Fruit fly (Drosophila melanogaster) whole organism, embryonic: Measurements from ENCODE around the gene Bcat.

ENCODE experiments used
- Blimp-1 ChIP-seq: fragments of 200-800 bp; sonication (Bioruptor generic); optimal IDR thresholded peaks from 3 replicates; lab custom pipeline; 2018; ENCODE audit warnings: missing biosample characterization, missing genetic modification characterization, mild to moderate bottlenecking, moderate library complexity, missing genetic modification reagents
- CG10431 ChIP-seq: fragments of 200-800 bp; sonication (Bioruptor generic); optimal IDR thresholded peaks from 3 replicates; lab custom pipeline; 2018; ENCODE audit warnings: missing biosample characterization, mild to moderate bottlenecking, missing genetic modification characterization
- CG13424 ChIP-seq: fragments of 200-800 bp; sonication (Bioruptor generic); optimal IDR thresholded peaks from 2 replicates; lab custom pipeline; 2019; ENCODE audit warnings: missing biosample characterization, mild to moderate bottlenecking, missing genetic modification characterization, moderate library complexity
- CG1602 ChIP-seq: fragments of 200-800 bp; sonication (Bioruptor generic); optimal IDR thresholded peaks from 3 replicates; lab custom pipeline; 2016; ENCODE audit warnings: missing biosample characterization, missing genetic modification characterization
- CG16813 ChIP-seq: fragments of 200-800 bp; sonication (Bioruptor generic); IDR thresholded peaks from 3 replicates; pipeline ENCODE4 v1.3.6; 2022; ENCODE audit warnings: missing biosample characterization, missing genetic modification characterization; ENCODE audit not compliant: partially characterized antibody
- CG16815 ChIP-seq: fragments of 200-800 bp; sonication (Bioruptor generic); optimal IDR thresholded peaks from 3 replicates; lab custom pipeline; 2017; ENCODE audit warnings: missing biosample characterization, mild to moderate bottlenecking, missing genetic modification characterization
- CG31441 ChIP-seq: fragments of 200-800 bp; sonication (Bioruptor generic); IDR thresholded peaks from 2 replicates; pipeline ENCODE4 v1.3.6; 2022; ENCODE audit warnings: missing biosample characterization, missing genetic modification characterization
- CG34224 ChIP-seq: fragments of 200-800 bp; sonication (Bioruptor generic); IDR thresholded peaks from 3 replicates; pipeline ENCODE4 v1.3.6; 2022; ENCODE audit warnings: missing biosample characterization, missing genetic modification characterization; ENCODE audit not compliant: partially characterized antibody
- CG4360 ChIP-seq: fragments of 200-800 bp; sonication (Bioruptor generic); IDR thresholded peaks from 2 replicates; pipeline ENCODE4 v1.3.6; 2022; ENCODE audit warnings: missing biosample characterization, missing genetic modification characterization
- CG4617 ChIP-seq: fragments of 200-800 bp; sonication (Bioruptor generic); optimal IDR thresholded peaks from 3 replicates; lab custom pipeline; 2016; ENCODE audit warnings: missing biosample characterization, missing genetic modification characterization, borderline replicate concordance
- CG4820 ChIP-seq: fragments of 200-800 bp; sonication (Bioruptor generic); optimal IDR thresholded peaks from 3 replicates; lab custom pipeline; 2016; ENCODE audit warnings: missing biosample characterization, missing genetic modification characterization
- CG6175 ChIP-seq: fragments of 200-800 bp; sonication (Bioruptor generic); IDR thresholded peaks from 3 replicates; pipeline ENCODE4 v1.3.6; 2022; ENCODE audit warnings: missing biosample characterization, missing genetic modification characterization
- CG7271 ChIP-seq: fragments of 200-800 bp; sonication (Bioruptor generic); optimal IDR thresholded peaks from 2 replicates; lab custom pipeline; 2018; ENCODE audit warnings: missing biosample characterization, mild to moderate bottlenecking, missing genetic modification characterization, moderate library complexity
- Chrac-16 ChIP-seq: fragments of 200-800 bp; sonication (Bioruptor generic); optimal IDR thresholded peaks from 3 replicates; lab custom pipeline; 2016; ENCODE audit warnings: missing biosample characterization, missing genetic modification characterization
- Dad ChIP-seq: fragments of 200-800 bp; sonication (Bioruptor generic); optimal IDR thresholded peaks from 3 replicates; lab custom pipeline; 2016; ENCODE audit warnings: missing biosample characterization, missing genetic modification characterization
- Dfd ChIP-seq, 2 experiments: fragments of >200 bp; optimal IDR thresholded peaks; 2 replicates each; lab custom pipeline; 2017; ENCODE audit warnings: missing biosample characterization in 2 of 2, missing genetic modification characterization in 2 of 2
- Dref ChIP-seq: fragments of 200-800 bp; sonication (Bioruptor generic); IDR thresholded peaks from 2 replicates; pipeline ENCODE4 v1.3.6; 2022; ENCODE audit warnings: missing biosample characterization, missing genetic modification characterization
- Fer1 ChIP-seq: fragments of 200-800 bp; sonication (Bioruptor generic); optimal IDR thresholded peaks from 2 replicates; lab custom pipeline; 2017; ENCODE audit warnings: missing biosample characterization, mild to moderate bottlenecking, missing genetic modification characterization
- HHEX ChIP-seq: fragments of 200-800 bp; sonication (Bioruptor generic); optimal IDR thresholded peaks from 3 replicates; lab custom pipeline; 2017; ENCODE audit warnings: missing biosample characterization, mild to moderate bottlenecking, missing genetic modification characterization, missing genetic modification reagents
- HLH3B ChIP-seq: fragments of 200-800 bp; sonication (Bioruptor generic); IDR thresholded peaks from 2 replicates; pipeline ENCODE4 v1.3.6; 2022; ENCODE audit warnings: missing biosample characterization, missing genetic modification characterization
- Hmr ChIP-seq: fragments of 200-800 bp; sonication (Bioruptor generic); optimal IDR thresholded peaks from 3 replicates; lab custom pipeline; 2017; ENCODE audit warnings: mild to moderate bottlenecking, missing biosample characterization, missing genetic modification reagents, missing genetic modification characterization
- Hr51 ChIP-seq, 2 experiments: fragments of 200-800 bp; sonication (Bioruptor generic); optimal IDR thresholded peaks; 2 replicates in 1 of 2; 3 replicates in 1 of 2; lab custom pipeline; 2016 to 2018; ENCODE audit warnings: missing biosample characterization in 2 of 2, missing genetic modification characterization in 2 of 2, mild to moderate bottlenecking in 1 of 2, moderate library complexity in 1 of 2
- Hsf ChIP-seq: fragments of 200-800 bp; sonication (Bioruptor generic); optimal IDR thresholded peaks from 3 replicates; lab custom pipeline; 2016; ENCODE audit warnings: missing biosample characterization, missing genetic modification characterization
- Jarid2 ChIP-seq: fragments of 200-800 bp; sonication (Bioruptor generic); optimal IDR thresholded peaks from 3 replicates; lab custom pipeline; 2017; ENCODE audit warnings: mild to moderate bottlenecking, missing biosample characterization, missing genetic modification reagents, missing genetic modification characterization
- Lpt ChIP-seq: fragments of >200 bp; optimal IDR thresholded peaks from 2 replicates; lab custom pipeline; 2018; ENCODE audit warnings: missing biosample characterization, missing genetic modification characterization
- Nf-YC ChIP-seq: fragments of 200-800 bp; optimal IDR thresholded peaks from 3 replicates; lab custom pipeline; 2019; ENCODE audit warnings: missing biosample characterization, mild to moderate bottlenecking, missing genetic modification characterization, moderate library complexity
- PHDP ChIP-seq: fragments of 200-800 bp; sonication (Bioruptor generic); optimal IDR thresholded peaks from 3 replicates; lab custom pipeline; 2018; ENCODE audit warnings: missing biosample characterization, mild to moderate bottlenecking, missing genetic modification characterization, moderate library complexity
- Spps ChIP-seq: fragments of 200-800 bp; sonication (Bioruptor generic); optimal IDR thresholded peaks from 2 replicates; lab custom pipeline; 2018; ENCODE audit warnings: missing biosample characterization, mild to moderate bottlenecking, missing genetic modification characterization
- Trl ChIP-seq, 3 experiments: fragments of >200 bp in 2 of 3; fragments of 200-800 bp in 1 of 3; sonication (Bioruptor generic) in 1 of 3; optimal IDR thresholded peaks; 2 replicates in 1 of 3; 3 replicates in 2 of 3; lab custom pipeline; 2016 to 2017; ENCODE audit warnings: missing biosample characterization in 1 of 3, missing genetic modification characterization in 1 of 3
- Usf ChIP-seq: fragments of 200-800 bp; sonication (Bioruptor generic); optimal IDR thresholded peaks from 2 replicates; lab custom pipeline; 2017; ENCODE audit warnings: missing genotype, missing biosample characterization, missing genetic modification characterization
- chinmo ChIP-seq: fragments of 200-800 bp; sonication (Bioruptor generic); IDR thresholded peaks from 4 replicates; pipeline ENCODE4 v1.3.6; 2022; ENCODE audit warnings: missing biosample characterization, missing genetic modification characterization; ENCODE audit not compliant: partially characterized antibody
- crp ChIP-seq, 2 experiments: fragments of 200-800 bp; sonication (Bioruptor generic); optimal IDR thresholded peaks; 2 replicates in 1 of 2; 3 replicates in 1 of 2; lab custom pipeline; 2017; ENCODE audit warnings: missing biosample characterization in 2 of 2, missing genetic modification characterization in 2 of 2, mild to moderate bottlenecking in 1 of 2, moderate library complexity in 1 of 2
- ems ChIP-seq: fragments of 200-800 bp; sonication (Bioruptor generic); optimal IDR thresholded peaks from 3 replicates; lab custom pipeline; 2016; ENCODE audit warnings: missing biosample characterization, missing genetic modification characterization
- fu2 ChIP-seq: fragments of 200-800 bp; sonication (Bioruptor generic); optimal IDR thresholded peaks from 2 replicates; lab custom pipeline; 2016; ENCODE audit warnings: missing biosample characterization, missing genetic modification characterization
- hth ChIP-seq: fragments of >200 bp; optimal IDR thresholded peaks from 2 replicates; lab custom pipeline; 2017; ENCODE audit warnings: inconsistent platforms
- mirr ChIP-seq: fragments of 200-800 bp; sonication (Bioruptor generic); optimal IDR thresholded peaks from 3 replicates; lab custom pipeline; 2018; ENCODE audit warnings: missing biosample characterization, mild to moderate bottlenecking, missing genetic modification characterization
- nerfin-1 ChIP-seq: fragments of 200-800 bp; sonication (Bioruptor generic); optimal IDR thresholded peaks from 3 replicates; lab custom pipeline; 2019; ENCODE audit warnings: missing biosample characterization, mild to moderate bottlenecking, missing genetic modification characterization, moderate library complexity
- otp ChIP-seq: fragments of 200-800 bp; sonication (Bioruptor generic); IDR thresholded peaks from 3 replicates; pipeline ENCODE4, ENCODE4 v1.3.6; 2022; ENCODE audit warnings: missing biosample characterization, missing genetic modification characterization
- p53 ChIP-seq: fragments of 200-800 bp; sonication (Bioruptor generic); optimal IDR thresholded peaks from 2 replicates; lab custom pipeline; 2016; ENCODE audit warnings: missing biosample characterization, missing genetic modification characterization
- prd ChIP-seq, 3 experiments: fragments of >200 bp in 2 of 3; fragments of 200-800 bp in 1 of 3; sonication (Bioruptor generic) in 1 of 3; optimal IDR thresholded peaks in 2 of 3; IDR thresholded peaks in 1 of 3; 2 replicates in 2 of 3; 3 replicates in 1 of 3; pipeline versions ENCODE4 v1.3.6 to Lab custom; 2017 to 2022; ENCODE audit warnings: missing biosample characterization in 1 of 3, missing genetic modification characterization in 1 of 3
- pros ChIP-seq: fragments of 200-800 bp; sonication (Bioruptor generic); optimal IDR thresholded peaks from 3 replicates; lab custom pipeline; 2019; ENCODE audit warnings: missing biosample characterization, mild to moderate bottlenecking, missing genetic modification characterization, moderate library complexity
- ranshi ChIP-seq: fragments of 200-800 bp; sonication (Bioruptor generic); IDR thresholded peaks from 2 replicates; pipeline ENCODE4 v1.3.6; 2022; ENCODE audit warnings: missing biosample characterization, missing genetic modification characterization
- rib ChIP-seq: fragments of 200-800 bp; sonication (Bioruptor generic); IDR thresholded peaks from 2 replicates; pipeline ENCODE4 v1.3.6; 2022; ENCODE audit warnings: missing biosample characterization, missing genetic modification characterization
- salm ChIP-seq: fragments of 200-800 bp; sonication (Bioruptor generic); optimal IDR thresholded peaks from 2 replicates; lab custom pipeline; 2018; ENCODE audit warnings: missing biosample characterization, mild to moderate bottlenecking, missing genetic modification characterization
- shn ChIP-seq: fragments of 200-800 bp; sonication (Bioruptor generic); optimal IDR thresholded peaks from 3 replicates; lab custom pipeline; 2016; ENCODE audit warnings: missing biosample characterization, missing genetic modification characterization
- so ChIP-seq: fragments of 200-800 bp; sonication (Bioruptor generic); IDR thresholded peaks from 3 replicates; pipeline ENCODE4 v1.3.6; 2022; ENCODE audit warnings: missing biosample characterization, missing genetic modification characterization
- unpg ChIP-seq: fragments of 200-800 bp; sonication (Bioruptor generic); optimal IDR thresholded peaks from 3 replicates; lab custom pipeline; 2018; ENCODE audit warnings: missing biosample characterization, mild to moderate bottlenecking, missing genetic modification characterization, moderate library complexity

The Bcat gene

dm6 chrX:13403962-13404830 lies 7.5 kb downstream of the Bcat start, which contains the start of gene GstT4 (continued):
- TF ChIP-seq crp (GFP tag; optimal IDR thresholded peaks at IDR 0.05; lab: Kevin White, UChicago) (no peak), Chrac-16 (GFP tag; lab: Kevin White, UChicago) (no peak), otp (GFP tag; lab: Robert Waterston, UW) (0 out of 3 replicates have a peak, but pooled peaks have one; percentile 34), Usf (no peak), Jarid2 (GFP tag; lab: Kevin White, UChicago) (peak; percentile 66), CG34224 (GFP tag; lab: Robert Waterston, UW) (peak; percentile 12; the same call in 1 of the 3 replicates), hth (lab: Kevin White, UChicago) (no peak), shn (GFP tag; lab: Kevin White, UChicago) (peak; percentile 56), fu2 (GFP tag; lab: Kevin White, UChicago) (peak; percentile 49), nerfin-1 (tag; lab: Kevin White, UChicago) (peak; percentile 12), Nf-YC (no peak), Fer1 (no peak), Hsf (GFP tag; lab: Kevin White, UChicago) (peak; percentile 49), so (GFP tag; lab: Robert Waterston, UW) (no peak), Lpt (no peak), CG4360 (GFP tag; lab: Robert Waterston, UW) (0 out of 2 replicates have a peak, but pooled peaks have one; percentile 13), Hmr (peak; percentile 23), mirr (GFP tag; lab: Kevin White, UChicago) (no peak), CG16815 (peak; percentile 24), prd (optimal IDR thresholded peaks at IDR 0.05; lab: Kevin White, UChicago) (no peak), prd (GFP tag; IDR thresholded peaks at IDR 0.05; lab: Robert Waterston, UW) (peak; percentile 43; the same call in 1 of the 3 replicates), CG6175 (no peak), salm (no peak), rib (GFP tag; lab: Robert Waterston, UW) (peak; percentile 56), pros (no peak), CG4820 (GFP tag; lab: Kevin White, UChicago) (no peak), ems (GFP tag; lab: Kevin White, UChicago) (peak; percentile 22), CG13424 (tag; lab: Kevin White, UChicago) (peak; percentile 48), PHDP (no peak), CG10431 (no peak), CG31441 (GFP tag; lab: Robert Waterston, UW) (no peak), ranshi (peak; percentile 59), chinmo (GFP tag; lab: Robert Waterston, UW) (peak; percentile 100), Hr51 (GFP tag; optimal IDR thresholded peaks at IDR 0.05; lab: Kevin White, UChicago) (peak; percentile 22 to 23), CG1602 (peak; percentile 42), unpg (GFP tag; lab: Kevin White, UChicago) (peak; percentile 1), Blimp-1 (GFP tag; lab: Kevin White, UChicago) (no peak), Trl (optimal IDR thresholded peaks at IDR 0.05; lab: Kevin White, UChicago) (no peak), Trl (GFP tag; optimal IDR thresholded peaks at IDR 0.05; lab: Kevin White, UChicago) (peak; percentile 27), HHEX (GFP tag; lab: Kevin White, UChicago) (no peak), CG4617 (GFP tag; lab: Kevin White, UChicago) (no peak), Dad (GFP tag; lab: Kevin White, UChicago) (peak; percentile 7), HLH3B (GFP tag; lab: Robert Waterston, UW) (peak; percentile 44; the same call in 1 of the 2 replicates), Dfd (GFP tag; optimal IDR thresholded peaks at IDR 0.05; lab: Kevin White, UChicago) (no peak), CG7271 (tag; lab: Kevin White, UChicago) (no peak), Spps (tag; lab: Kevin White, UChicago) (no peak), CG16813 (GFP tag; lab: Robert Waterston, UW) (no peak), Dref (GFP tag; lab: Robert Waterston, UW) (no peak), p53 (GFP tag; lab: Kevin White, UChicago) (no peak)
